Fruit fly (Drosophila melanogaster) whole organism, embryonic: ENCODE results near the gene c12.2.

Experiments
- ATbp ChIP-seq: fragments of 200-800 bp; sonication (Bioruptor generic); optimal IDR thresholded peaks from 2 replicates; lab custom pipeline; 2017; ENCODE audit warnings: missing biosample characterization, mild to moderate bottlenecking, missing genetic modification characterization, missing genetic modification reagents
- Awh ChIP-seq: fragments of 200-800 bp; sonication (Bioruptor generic); IDR thresholded peaks from 2 replicates; pipeline ENCODE4, ENCODE4 v1.3.6; 2022; ENCODE audit warnings: missing biosample characterization, missing genetic modification characterization
- B-H2 ChIP-seq: fragments of 200-800 bp; sonication (Bioruptor generic); optimal IDR thresholded peaks from 2 replicates; lab custom pipeline; 2018; ENCODE audit warnings: missing biosample characterization, mild to moderate bottlenecking, missing genetic modification characterization
- Bteb2 ChIP-seq: fragments of 200-800 bp; sonication (Bioruptor generic); optimal IDR thresholded peaks from 2 replicates; lab custom pipeline; 2016; ENCODE audit warnings: missing biosample characterization, missing genetic modification characterization
- CG10147 ChIP-seq: fragments of 200-800 bp; sonication (Bioruptor generic); optimal IDR thresholded peaks from 2 replicates; lab custom pipeline; 2019; ENCODE audit warnings: missing biosample characterization, mild to moderate bottlenecking, missing genetic modification characterization, moderate library complexity
- CG10959 ChIP-seq: fragments of 200-800 bp; sonication (Bioruptor generic); IDR thresholded peaks from 2 replicates; pipeline ENCODE4 v1.3.6; 2022; ENCODE audit warnings: missing biosample characterization, missing genetic modification characterization
- CG11398 ChIP-seq: fragments of 200-800 bp; sonication (Bioruptor generic); optimal IDR thresholded peaks from 2 replicates; lab custom pipeline; 2016; ENCODE audit warnings: missing biosample characterization, missing genetic modification characterization
- CG12104 ChIP-seq: fragments of 200-800 bp; sonication (Bioruptor generic); optimal IDR thresholded peaks from 3 replicates; lab custom pipeline; 2016; ENCODE audit warnings: missing biosample characterization, missing genetic modification characterization
- CG1233 ChIP-seq: fragments of 200-800 bp; sonication (Bioruptor generic); optimal IDR thresholded peaks from 4 replicates; lab custom pipeline; 2018; ENCODE audit warnings: missing biosample characterization, mild to moderate bottlenecking, missing genetic modification characterization
- CG1602 ChIP-seq: fragments of 200-800 bp; sonication (Bioruptor generic); optimal IDR thresholded peaks from 3 replicates; lab custom pipeline; 2016; ENCODE audit warnings: missing biosample characterization, missing genetic modification characterization
- CG16815 ChIP-seq: fragments of 200-800 bp; sonication (Bioruptor generic); optimal IDR thresholded peaks from 3 replicates; lab custom pipeline; 2017; ENCODE audit warnings: missing biosample characterization, mild to moderate bottlenecking, missing genetic modification characterization
- CG2120 ChIP-seq: fragments of 200-800 bp; sonication (Bioruptor generic); optimal IDR thresholded peaks from 3 replicates; lab custom pipeline; 2016; ENCODE audit warnings: missing biosample characterization, missing genetic modification characterization
- CG4282 ChIP-seq: fragments of 200-800 bp; sonication (Bioruptor generic); optimal IDR thresholded peaks from 2 replicates; lab custom pipeline; 2016; ENCODE audit warnings: missing biosample characterization, missing genetic modification characterization
- CG4707 ChIP-seq: fragments of 200-800 bp; sonication (Bioruptor generic); optimal IDR thresholded peaks from 2 replicates; lab custom pipeline; 2018; ENCODE audit warnings: missing biosample characterization, mild to moderate bottlenecking, missing genetic modification characterization, moderate library complexity
- CG4730 ChIP-seq: fragments of 200-800 bp; sonication (Bioruptor generic); IDR thresholded peaks from 2 replicates; pipeline ENCODE4 v1.3.6; 2022; ENCODE audit warnings: missing biosample characterization, missing genetic modification characterization
- CG6683 ChIP-seq: fragments of 200-800 bp; sonication (Bioruptor generic); optimal IDR thresholded peaks from 2 replicates; lab custom pipeline; 2017; ENCODE audit warnings: missing biosample characterization, mild to moderate bottlenecking, missing genetic modification characterization, missing genetic modification reagents
- CG6854 ChIP-seq: fragments of 200-800 bp; sonication (Bioruptor generic); optimal IDR thresholded peaks from 3 replicates; lab custom pipeline; 2017; ENCODE audit warnings: missing biosample characterization, mild to moderate bottlenecking, missing genetic modification characterization
- CG7839 ChIP-seq: fragments of 200-800 bp; sonication (Bioruptor generic); optimal IDR thresholded peaks from 3 replicates; lab custom pipeline; 2018; ENCODE audit warnings: missing biosample characterization, mild to moderate bottlenecking, missing genetic modification characterization, moderate library complexity
- CG9609 ChIP-seq: fragments of 200-800 bp; sonication (Bioruptor generic); optimal IDR thresholded peaks from 3 replicates; lab custom pipeline; 2016; ENCODE audit warnings: missing biosample characterization, missing genetic modification characterization
- Dbx ChIP-seq: fragments of 200-800 bp; sonication (Bioruptor generic); IDR thresholded peaks from 3 replicates; pipeline ENCODE4 v1.3.6; 2022; ENCODE audit warnings: missing biosample characterization, missing genetic modification characterization
- Dip2 ChIP-seq: fragments of 200-800 bp; sonication (Bioruptor generic); IDR thresholded peaks from 2 replicates; pipeline ENCODE4 v1.3.6; 2022; ENCODE audit warnings: missing biosample characterization, missing genetic modification characterization
- Elba2 ChIP-seq: fragments of 200-800 bp; sonication (Bioruptor generic); optimal IDR thresholded peaks from 3 replicates; lab custom pipeline; 2016; ENCODE audit warnings: missing biosample characterization, missing genetic modification characterization
- HLH3B ChIP-seq: fragments of 200-800 bp; sonication (Bioruptor generic); IDR thresholded peaks from 2 replicates; pipeline ENCODE4 v1.3.6; 2022; ENCODE audit warnings: missing biosample characterization, missing genetic modification characterization
- NK7.1 ChIP-seq: fragments of 200-800 bp; sonication (Bioruptor generic); optimal IDR thresholded peaks from 3 replicates; lab custom pipeline; 2016; ENCODE audit warnings: missing biosample characterization, missing genetic modification characterization
- Nf-YB ChIP-seq: fragments of 200-800 bp; sonication (Bioruptor generic); optimal IDR thresholded peaks from 3 replicates; lab custom pipeline; 2019; ENCODE audit warnings: missing biosample characterization, mild to moderate bottlenecking, missing genetic modification characterization, moderate library complexity
- PHDP ChIP-seq: fragments of 200-800 bp; sonication (Bioruptor generic); optimal IDR thresholded peaks from 3 replicates; lab custom pipeline; 2018; ENCODE audit warnings: missing biosample characterization, mild to moderate bottlenecking, missing genetic modification characterization, moderate library complexity
- Pdp1 ChIP-seq, 2 experiments: fragments of 200-800 bp; sonication (Bioruptor generic); optimal IDR thresholded peaks; 3 replicates each; lab custom pipeline; 2016; ENCODE audit warnings: missing biosample characterization in 2 of 2, missing genetic modification characterization in 2 of 2, mild to moderate bottlenecking in 1 of 2, moderate library complexity in 1 of 2
- Rfx ChIP-seq: fragments of 200-800 bp; sonication (Bioruptor generic); IDR thresholded peaks from 2 replicates; pipeline ENCODE4 v1.3.6; 2022; ENCODE audit warnings: missing biosample characterization, missing genetic modification characterization
- Sry-δ ChIP-seq: fragments of 200-800 bp; sonication (Bioruptor generic); optimal IDR thresholded peaks from 2 replicates; lab custom pipeline; 2016; ENCODE audit warnings: missing biosample characterization, missing genetic modification characterization
- ab ChIP-seq: fragments of 200-800 bp; sonication (Bioruptor generic); optimal IDR thresholded peaks from 2 replicates; lab custom pipeline; 2016; ENCODE audit warnings: missing biosample characterization, missing genetic modification characterization
- ara ChIP-seq: fragments of 200-800 bp; sonication (Bioruptor generic); IDR thresholded peaks from 2 replicates; pipeline ENCODE4 v1.3.6; 2022; ENCODE audit warnings: missing biosample characterization, missing genetic modification characterization
- bab2 ChIP-seq: fragments of 200-800 bp; sonication (Bioruptor generic); optimal IDR thresholded peaks from 2 replicates; lab custom pipeline; 2016; ENCODE audit warnings: missing biosample characterization, missing genetic modification characterization
- croc ChIP-seq: fragments of 200-800 bp; sonication (Bioruptor generic); conservative IDR thresholded peaks from 3 replicates; pipeline ENCODE4 v1.3.6; 2022; ENCODE audit warnings: missing biosample characterization, missing genetic modification characterization
- dysf ChIP-seq: fragments of 200-800 bp; sonication (Bioruptor generic); IDR thresholded peaks from 3 replicates; pipeline ENCODE4 v1.3.6; 2022; ENCODE audit warnings: missing biosample characterization, missing genetic modification characterization
- gro ChIP-seq: fragments of 200-800 bp; sonication (Bioruptor generic); optimal IDR thresholded peaks from 2 replicates; lab custom pipeline; 2016; ENCODE audit warnings: missing biosample characterization, missing genetic modification characterization
- gsb-n ChIP-seq: fragments of 200-800 bp; sonication (Bioruptor generic); optimal IDR thresholded peaks from 3 replicates; lab custom pipeline; 2018; ENCODE audit warnings: missing biosample characterization, mild to moderate bottlenecking, missing genetic modification characterization
- hth ChIP-seq: fragments of >200 bp; optimal IDR thresholded peaks from 2 replicates; lab custom pipeline; 2017; ENCODE audit warnings: inconsistent platforms
- lilli ChIP-seq: fragments of 200-800 bp; sonication (Bioruptor generic); optimal IDR thresholded peaks from 3 replicates; lab custom pipeline; 2016; ENCODE audit warnings: missing biosample characterization, missing genetic modification characterization
- lola ChIP-seq, 3 experiments: fragments of >200 bp in 2 of 3; fragments of 200-800 bp in 1 of 3; sonication (Bioruptor generic) in 1 of 3; optimal IDR thresholded peaks; 2 replicates each; lab custom pipeline; 2017 to 2019; ENCODE audit warnings: missing biosample characterization in 3 of 3, missing genetic modification characterization in 3 of 3, mild to moderate bottlenecking in 1 of 3, moderate library complexity in 1 of 3
- nau ChIP-seq: fragments of 200-800 bp; sonication (Bioruptor generic); optimal IDR thresholded peaks from 3 replicates; lab custom pipeline; 2017; ENCODE audit warnings: missing biosample characterization, mild to moderate bottlenecking, missing genetic modification characterization, missing genetic modification reagents
- nerfin-2 ChIP-seq: fragments of 200-800 bp; sonication (Bioruptor generic); IDR thresholded peaks from 2 replicates; pipeline ENCODE4 v1.3.6; 2022; ENCODE audit warnings: missing biosample characterization, missing genetic modification characterization; ENCODE audit not compliant: partially characterized antibody
- shn ChIP-seq: fragments of 200-800 bp; sonication (Bioruptor generic); optimal IDR thresholded peaks from 3 replicates; lab custom pipeline; 2016; ENCODE audit warnings: missing biosample characterization, missing genetic modification characterization
- slou ChIP-seq: fragments of 200-800 bp; sonication (Bioruptor generic); optimal IDR thresholded peaks from 3 replicates; lab custom pipeline; 2016; ENCODE audit warnings: missing biosample characterization, missing genetic modification characterization
- sna ChIP-seq: fragments of 200-800 bp; sonication (Bioruptor generic); IDR thresholded peaks from 2 replicates; pipeline ENCODE4 v1.3.6; 2022; ENCODE audit warnings: missing biosample characterization, missing genetic modification characterization; ENCODE audit not compliant: partially characterized antibody
- tll ChIP-seq, 2 experiments: fragments of 200-800 bp in 1 of 2; fragments of >200 bp in 1 of 2; sonication (Bioruptor generic) in 1 of 2; optimal IDR thresholded peaks; 2 replicates each; lab custom pipeline; 2017 to 2019; ENCODE audit warnings: missing biosample characterization in 2 of 2, missing genetic modification characterization in 2 of 2, mild to moderate bottlenecking in 1 of 2, moderate library complexity in 1 of 2
- trem ChIP-seq: fragments of 200-800 bp; optimal IDR thresholded peaks from 3 replicates; lab custom pipeline; 2019; ENCODE audit warnings: missing biosample characterization, mild to moderate bottlenecking, missing genetic modification characterization, moderate library complexity
- twi ChIP-seq: fragments of 200-800 bp; optimal IDR thresholded peaks from 2 replicates; lab custom pipeline; 2019; ENCODE audit warnings: missing biosample characterization, mild to moderate bottlenecking, missing genetic modification characterization, moderate library complexity
- wek ChIP-seq: fragments of 200-800 bp; sonication (Bioruptor generic); optimal IDR thresholded peaks from 3 replicates; lab custom pipeline; 2018; ENCODE audit warnings: missing biosample characterization, mild to moderate bottlenecking, missing genetic modification characterization, moderate library complexity

Gene c12.2

dm6 chrX:9343480-9344477 lies 24.6 kb downstream of the c12.2 start (continued):
- TF ChIP-seq Sry-δ (GFP tag; lab: Kevin White, UChicago) (peak; percentile 2), CG11398 (peak; percentile 4), Pdp1 (GFP tag; optimal IDR thresholded peaks at IDR 0.05; lab: Kevin White, UChicago) (peak; percentile 44 to 47), ab (GFP tag; lab: Kevin White, UChicago) (peak; percentile 18), tll (GFP tag; optimal IDR thresholded peaks at IDR 0.05; lab: Kevin White, UChicago) (no peak), sna (GFP tag; lab: Robert Waterston, UW) (no peak), CG4730 (GFP tag; lab: Robert Waterston, UW) (peak; percentile 55), PHDP (tag; lab: Kevin White, UChicago) (peak; percentile 73), CG9609 (peak; percentile 62), CG4707 (GFP tag; lab: Kevin White, UChicago) (no peak), CG1602 (GFP tag; lab: Kevin White, UChicago) (peak; percentile 14), gsb-n (tag; lab: Kevin White, UChicago) (no peak), gro (peak; percentile 68), Awh (0 out of 2 replicates have a peak, but pooled peaks have one; percentile 26), CG1233 (GFP tag; lab: Kevin White, UChicago) (peak; percentile 47), Dip2 (GFP tag; lab: Robert Waterston, UW) (no peak), B-H2 (GFP tag; lab: Kevin White, UChicago) (no peak), shn (GFP tag; lab: Kevin White, UChicago) (peak; percentile 1), CG10147 (GFP tag; lab: Kevin White, UChicago) (peak; percentile 62), CG2120 (GFP tag; lab: Kevin White, UChicago) (peak; percentile 81), Rfx (GFP tag; lab: Robert Waterston, UW) (peak; percentile 85), ATbp (peak; percentile 42), Nf-YB (no peak), CG7839 (tag; lab: Kevin White, UChicago) (peak; percentile 80), croc (GFP tag; lab: Robert Waterston, UW) (no peak), lilli (GFP tag; lab: Kevin White, UChicago) (peak; percentile 76), twi (tag; lab: Kevin White, UChicago) (no peak), CG6683 (GFP tag; lab: Kevin White, UChicago) (no peak), nau (GFP tag; lab: Kevin White, UChicago) (no peak), Bteb2 (GFP tag; lab: Kevin White, UChicago) (peak; percentile 42), nerfin-2 (GFP tag; lab: Robert Waterston, UW) (no peak), CG16815 (peak; percentile 39), slou (GFP tag; lab: Kevin White, UChicago) (peak; percentile 46), NK7.1 (no peak), CG6854 (GFP tag; lab: Kevin White, UChicago) (peak; percentile 28), wek (GFP tag; lab: Kevin White, UChicago) (no peak), CG12104 (GFP tag; lab: Kevin White, UChicago) (no peak), CG10959 (GFP tag; lab: Robert Waterston, UW) (0 out of 2 replicates have a peak, but pooled peaks have one; percentile 45), CG4282 (GFP tag; lab: Kevin White, UChicago) (peak; percentile 1), lola (GFP tag; optimal IDR thresholded peaks at IDR 0.05; lab: Kevin White, UChicago) (no peak), bab2 (peak; percentile 25), hth (lab: Kevin White, UChicago) (no peak), Dbx (GFP tag; lab: Robert Waterston, UW) (peak; percentile 81), Elba2 (GFP tag; lab: Kevin White, UChicago) (no peak), dysf (GFP tag; lab: Robert Waterston, UW) (peak; percentile 68), HLH3B (GFP tag; lab: Robert Waterston, UW) (peak; percentile 62), ara (GFP tag; lab: Robert Waterston, UW) (peak; percentile 54), trem (tag; lab: Kevin White, UChicago) (no peak)
